Fruit fly (Drosophila melanogaster): ENCODE results near the gene CG13361.

Gene CG13361

DNA sequence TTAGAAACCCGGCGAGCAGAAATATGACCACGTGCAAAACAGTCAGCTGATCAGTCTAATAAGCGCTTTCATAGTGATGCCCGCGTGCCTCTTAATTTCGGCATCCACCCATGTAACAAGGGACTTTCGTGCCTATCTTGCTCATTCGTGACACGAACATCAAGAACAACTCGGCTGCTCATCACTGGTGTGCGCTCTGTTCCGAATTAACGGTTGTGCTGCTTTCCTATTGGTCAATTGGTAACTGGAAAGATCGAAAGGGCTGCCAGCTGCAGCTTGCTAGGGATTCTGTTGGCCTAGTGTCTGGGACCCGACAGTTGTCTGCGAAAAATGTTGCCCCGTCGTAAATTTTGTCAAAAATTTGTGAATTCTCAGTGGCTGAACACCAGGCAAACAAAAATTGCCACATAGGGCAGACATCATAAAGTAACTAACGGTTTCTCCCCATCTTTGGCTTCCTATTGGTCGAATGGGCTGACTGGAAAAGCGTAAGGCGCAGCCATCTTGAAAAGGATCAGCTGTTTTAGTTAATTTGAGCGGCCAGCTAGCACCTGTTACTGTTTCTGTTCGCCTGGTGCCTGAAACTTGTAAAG, 43.0 kb upstream of the CG13361 start (continued):
- peak; percentile 41 for TF ChIP-seq HLHmδ (GFP tag; optimal IDR thresholded peaks at IDR 0.05)
- TF ChIP-seq nmo (GFP tag; optimal IDR thresholded peaks at IDR 0.05) = peak; percentile 11
- peak; percentile 98 for TF ChIP-seq Nf-YB (GFP tag; optimal IDR thresholded peaks at IDR 0.05)
- TF ChIP-seq ase (GFP tag; IDR thresholded peaks at IDR 0.05) = no peak
- no peak for TF ChIP-seq Asciz (GFP tag; optimal IDR thresholded peaks at IDR 0.05)
- TF ChIP-seq Pdp1 (GFP tag; optimal IDR thresholded peaks at IDR 0.05) = peak in 1 of 2 experiments; percentile 90
- no peak for TF ChIP-seq TFAM (GFP tag; optimal IDR thresholded peaks at IDR 0.05)
- TF ChIP-seq CG12155 (GFP tag; optimal IDR thresholded peaks at IDR 0.05) = no peak
- no peak for TF ChIP-seq CG4404 (GFP tag; IDR thresholded peaks at IDR 0.05)
- TF ChIP-seq CG4360 (GFP tag; IDR thresholded peaks at IDR 0.05) = no peak
- TF ChIP-seq CG12769 (tag; optimal IDR thresholded peaks at IDR 0.05) = no peak
- no peak for TF ChIP-seq CG6175 (GFP tag; IDR thresholded peaks at IDR 0.05)
- TF ChIP-seq CG7839 (tag; optimal IDR thresholded peaks at IDR 0.05) = no peak
- TF ChIP-seq Atf6 (GFP tag; IDR thresholded peaks at IDR 0.05) = no peak
- no peak for TF ChIP-seq BtbVII (GFP tag; optimal IDR thresholded peaks at IDR 0.05)
- no peak for TF ChIP-seq dati (GFP tag; IDR thresholded peaks at IDR 0.05)
- TF ChIP-seq pan (optimal IDR thresholded peaks at IDR 0.05) = no peak
- no peak for TF ChIP-seq pan (GFP tag; optimal IDR thresholded peaks at IDR 0.05 in 1 of 2, IDR thresholded peaks at IDR 0.05 in 1 of 2)
- no peak for TF ChIP-seq peb (GFP tag; IDR thresholded peaks at IDR 0.05)
- TF ChIP-seq disco-r (GFP tag; optimal IDR thresholded peaks at IDR 0.05) = no peak
- no peak for TF ChIP-seq sima (GFP tag; optimal IDR thresholded peaks at IDR 0.05)
- no peak for TF ChIP-seq Oaz (GFP tag; IDR thresholded peaks at IDR 0.05)
- no peak for TF ChIP-seq shn (GFP tag; optimal IDR thresholded peaks at IDR 0.05)
- no peak for TF ChIP-seq CG8089 (GFP tag; optimal IDR thresholded peaks at IDR 0.05)
- TF ChIP-seq gsb-n (tag; optimal IDR thresholded peaks at IDR 0.05) = peak; percentile 21
- no peak for TF ChIP-seq CG17359 (tag; optimal IDR thresholded peaks at IDR 0.05)
- no peak for TF ChIP-seq bowl (GFP tag; IDR thresholded peaks at IDR 0.05)
- TF ChIP-seq z (GFP tag; IDR thresholded peaks at IDR 0.05) = no peak
- TF ChIP-seq otp (GFP tag; IDR thresholded peaks at IDR 0.05) = 0 out of 3 replicates have a peak, but pooled peaks have one; percentile 39
- no peak for TF ChIP-seq sob (GFP tag; IDR thresholded peaks at IDR 0.05)
- TF ChIP-seq Dad (GFP tag; optimal IDR thresholded peaks at IDR 0.05) = no peak
- TF ChIP-seq Sry-δ (GFP tag; optimal IDR thresholded peaks at IDR 0.05) = peak; percentile 60
- no peak for TF ChIP-seq ewg (GFP tag; optimal IDR thresholded peaks at IDR 0.05)
- no peak for TF ChIP-seq ci (GFP tag; IDR thresholded peaks at IDR 0.05)
- peak; percentile 6 for TF ChIP-seq CG10979 (tag; optimal IDR thresholded peaks at IDR 0.05)
- no peak for TF ChIP-seq lab (GFP tag; optimal IDR thresholded peaks at IDR 0.05)
- peak; percentile 22; the same call in 1 of the 2 replicates for TF ChIP-seq E2f2 (GFP tag; IDR thresholded peaks at IDR 0.05)
- TF ChIP-seq yki (optimal IDR thresholded peaks at IDR 0.05) = no peak
- no peak for TF ChIP-seq CG9817 (tag; optimal IDR thresholded peaks at IDR 0.05)
- TF ChIP-seq CG6683 (GFP tag; optimal IDR thresholded peaks at IDR 0.05) = no peak
- TF ChIP-seq Hr51 (GFP tag; optimal IDR thresholded peaks at IDR 0.05) = no peak
- TF ChIP-seq CG6654 (GFP tag; optimal IDR thresholded peaks at IDR 0.05) = no peak
- no peak for TF ChIP-seq prd (optimal IDR thresholded peaks at IDR 0.05)
- TF ChIP-seq prd (GFP tag; IDR thresholded peaks at IDR 0.05) = no peak
- peak; percentile 7 for TF ChIP-seq CG15601 (tag; optimal IDR thresholded peaks at IDR 0.05)
- TF ChIP-seq insv (GFP tag; optimal IDR thresholded peaks at IDR 0.05) = peak in 1 of 2 experiments; percentile 82
- no peak for TF ChIP-seq CG13123 (GFP tag; optimal IDR thresholded peaks at IDR 0.05)
- no peak for TF ChIP-seq maf-S (GFP tag; optimal IDR thresholded peaks at IDR 0.05)
- TF ChIP-seq wor (GFP tag; IDR thresholded peaks at IDR 0.05) = no peak
- no peak for TF ChIP-seq CG2875 (GFP tag; optimal IDR thresholded peaks at IDR 0.05)
- TF ChIP-seq mld (GFP tag; IDR thresholded peaks at IDR 0.05; ENCODE audit: partially characterized antibody) = peak; percentile 96

Data from whole organism, embryonic.